Worm (Caenorhabditis elegans) whole organism, L3 larva: ENCODE results near the gene K09E9.4.

Source experiments
- R02D3.7 ChIP-seq: fragments of 150-350 bp; optimal IDR thresholded peaks from 2 replicates; lab custom pipeline; 2014; ENCODE audit warnings: missing biosample characterization, missing genetic modification characterization
- egl-27 ChIP-seq: sonication (generic microtip); optimal IDR thresholded peaks from 4 replicates; lab custom pipeline; 2017; ENCODE audit warnings: missing biosample characterization, missing genetic modification reagents, missing genetic modification characterization
- elt-3 ChIP-seq, 3 experiments: fragments of 150-350 bp in 1 of 3; sonication (generic microtip) in 2 of 3; optimal IDR thresholded peaks; 2 replicates in 2 of 3; 4 replicates in 1 of 3; lab custom pipeline; 2014 to 2017; ENCODE audit warnings: missing biosample characterization in 3 of 3, missing genetic modification characterization in 3 of 3
- pqm-1 ChIP-seq: fragments of 150-350 bp; optimal IDR thresholded peaks from 2 replicates; lab custom pipeline; 2017; ENCODE audit warnings: missing biosample characterization, missing genetic modification characterization, inconsistent platforms

DNA sequence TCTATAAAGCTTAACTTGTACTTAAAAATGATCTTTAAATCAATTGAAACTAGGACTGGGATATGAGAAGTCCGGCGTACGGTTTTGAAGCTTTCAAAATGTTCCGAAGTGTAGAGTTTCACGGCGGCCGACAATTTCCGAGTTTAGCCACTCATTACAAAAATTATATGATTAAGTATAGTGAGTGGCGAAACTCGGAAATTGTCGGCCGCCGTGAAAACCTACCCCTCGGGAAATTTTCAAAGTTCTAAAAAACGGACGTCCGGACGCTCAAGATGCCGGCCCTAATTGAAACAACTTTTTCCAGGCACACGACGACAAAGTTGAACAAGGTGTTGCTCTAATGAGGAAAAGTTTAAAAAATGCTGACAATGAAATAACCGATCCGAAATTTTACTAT is 45.1 kb downstream of the K09E9.4 start:
- TF ChIP-seq R02D3.7 (no peak), egl-27 (tag; lab: Kevin White, UChicago) (no peak), elt-3 (tag; optimal IDR thresholded peaks at IDR 0.05; lab: Kevin White, UChicago) (no peak), pqm-1 (no peak)
